Fruit fly (Drosophila melanogaster) whole organism, prepupa: ENCODE measurements around the gene TBC1D16.

Experiments used
- CG10631 ChIP-seq: fragments of 200-800 bp; sonication (Bioruptor generic); optimal IDR thresholded peaks from 2 replicates; lab custom pipeline; 2016; ENCODE audit warnings: missing biosample characterization, missing genetic modification characterization
- CG11902 ChIP-seq: fragments of 200-800 bp; sonication (Bioruptor generic); optimal IDR thresholded peaks from 3 replicates; lab custom pipeline; 2016; ENCODE audit warnings: missing biosample characterization, missing genetic modification characterization
- CG34406 ChIP-seq: fragments of 200-800 bp; sonication (Bioruptor generic); optimal IDR thresholded peaks from 3 replicates; lab custom pipeline; 2016; ENCODE audit warnings: missing biosample characterization, missing genetic modification characterization
- CG6276 ChIP-seq: fragments of 200-800 bp; sonication (Bioruptor generic); optimal IDR thresholded peaks from 2 replicates; lab custom pipeline; 2017; ENCODE audit warnings: missing biosample characterization, mild to moderate bottlenecking, missing genetic modification characterization
- CG6792 ChIP-seq: fragments of 200-800 bp; sonication (Bioruptor generic); optimal IDR thresholded peaks from 3 replicates; lab custom pipeline; 2016; ENCODE audit warnings: missing biosample characterization, missing genetic modification characterization
- CG8319 ChIP-seq: fragments of 200-800 bp; sonication (Bioruptor generic); optimal IDR thresholded peaks from 3 replicates; lab custom pipeline; 2016; ENCODE audit warnings: missing biosample characterization, missing genetic modification characterization
- Ets96B ChIP-seq: fragments of 200-800 bp; optimal IDR thresholded peaks from 2 replicates; lab custom pipeline; 2019; ENCODE audit warnings: missing biosample characterization, mild to moderate bottlenecking, missing genetic modification characterization, moderate library complexity
- Lpt ChIP-seq: fragments of 200-800 bp; sonication (Bioruptor generic); optimal IDR thresholded peaks from 3 replicates; lab custom pipeline; 2016; ENCODE audit warnings: missing biosample characterization, missing genetic modification characterization
- Met ChIP-seq: fragments of 200-800 bp; sonication (Bioruptor generic); optimal IDR thresholded peaks from 3 replicates; lab custom pipeline; 2016; ENCODE audit warnings: missing biosample characterization, missing genetic modification characterization
- OdsH ChIP-seq: fragments of 200-800 bp; sonication (Bioruptor generic); optimal IDR thresholded peaks from 3 replicates; lab custom pipeline; 2016; ENCODE audit warnings: missing biosample characterization, missing genetic modification characterization
- Sox102F ChIP-seq: fragments of 200-800 bp; sonication (Bioruptor generic); optimal IDR thresholded peaks from 2 replicates; lab custom pipeline; 2016; ENCODE audit warnings: missing biosample characterization, mild to moderate bottlenecking, missing genetic modification characterization
- acj6 ChIP-seq: fragments of 200-800 bp; sonication (Bioruptor generic); optimal IDR thresholded peaks from 3 replicates; lab custom pipeline; 2016; ENCODE audit warnings: missing biosample characterization, missing genetic modification characterization
- dsx ChIP-seq: fragments of 200-800 bp; optimal IDR thresholded peaks from 3 replicates; lab custom pipeline; 2019; ENCODE audit warnings: missing biosample characterization, mild to moderate bottlenecking, missing genetic modification characterization, moderate library complexity; ENCODE audit not compliant: poor library complexity, severe bottlenecking
- eg ChIP-seq: fragments of 200-800 bp; sonication (Bioruptor generic); IDR thresholded peaks from 3 replicates; pipeline ENCODE4 v1.3.6; 2022; ENCODE audit warnings: missing biosample characterization, missing genetic modification characterization

DNA sequence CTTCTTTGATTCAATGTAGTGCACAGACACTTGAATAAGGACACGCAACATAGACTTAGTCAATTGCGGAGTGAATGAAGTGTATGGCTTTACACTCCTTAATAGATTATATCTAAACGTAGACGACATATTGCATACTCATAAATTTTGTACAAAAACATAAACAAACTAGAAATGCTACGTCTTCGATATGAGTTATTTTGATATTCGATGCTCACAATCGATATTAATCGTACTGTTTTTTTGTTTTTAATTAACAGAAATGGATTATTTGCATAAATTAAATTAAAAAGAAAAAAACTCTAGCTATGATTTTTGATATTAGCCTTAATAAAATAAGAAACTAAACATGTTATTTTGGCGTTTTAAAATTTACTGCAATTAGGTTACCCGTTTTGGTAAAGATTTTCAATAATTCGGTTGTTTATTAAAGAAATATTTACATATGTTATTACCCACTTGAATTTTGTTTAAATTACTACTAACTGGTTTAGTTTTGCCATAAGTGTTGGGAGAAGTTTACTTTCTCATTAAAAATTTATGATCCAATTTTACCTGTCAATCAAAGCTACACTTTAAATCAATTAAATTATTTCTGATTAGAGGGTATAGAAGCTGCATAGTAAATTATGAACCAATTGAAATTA, 30.3 kb downstream of the TBC1D16 start, which contains the start of the genes CG17768, LSm-4 and Ir31a:
- no peak for TF ChIP-seq CG10631 (GFP tag; lab: Kevin White, UChicago)
- TF ChIP-seq CG6792 (GFP tag; lab: Kevin White, UChicago) = no peak
- TF ChIP-seq CG8319 (GFP tag; lab: Kevin White, UChicago) = no peak
- no peak for TF ChIP-seq CG11902 (GFP tag; lab: Kevin White, UChicago)
- no peak for TF ChIP-seq Lpt
- TF ChIP-seq Ets96B = no peak
- no peak for TF ChIP-seq Met (GFP tag; lab: Kevin White, UChicago)
- no peak for TF ChIP-seq CG6276 (GFP tag; lab: Kevin White, UChicago)
- TF ChIP-seq eg (GFP tag; lab: Robert Waterston, UW) = no peak
- TF ChIP-seq dsx = no peak
- no peak for TF ChIP-seq CG34406 (GFP tag; lab: Kevin White, UChicago)
- no peak for TF ChIP-seq OdsH (GFP tag; lab: Kevin White, UChicago)
- no peak for TF ChIP-seq Sox102F (GFP tag; lab: Kevin White, UChicago)
- no peak for TF ChIP-seq acj6
